Worm (Caenorhabditis elegans): Measurements from ENCODE around the gene octr-1.

octr-1 gene

ce11 chrX:5641315-5641714 is 30.3 kb upstream of the octr-1 start, which contains the start of gene T22B7.4:
TSS of gene T22B7.4 (minus strand) at chrX:5641415.
- TF ChIP-seq aly-2 (tag; optimal IDR thresholded peaks at IDR 0.05) (no peak), ZK546.5 (tag; optimal IDR thresholded peaks at IDR 0.05) (no peak), ztf-4 (tag; optimal IDR thresholded peaks at IDR 0.05) (no peak), alr-1 (tag; optimal IDR thresholded peaks at IDR 0.05) (no peak), dmd-4 (tag; optimal IDR thresholded peaks at IDR 0.05) (no peak), ceh-82 (tag; optimal IDR thresholded peaks at IDR 0.05) (no peak), R02D3.7 (tag; optimal IDR thresholded peaks at IDR 0.05) (no peak), nhr-129 (tag; optimal IDR thresholded peaks at IDR 0.05) (no peak), Y55F3AM.14 (GFP tag; optimal IDR thresholded peaks at IDR 0.05) (no peak), lin-39 (tag; optimal IDR thresholded peaks at IDR 0.05) (no peak), nhr-237 (tag; optimal IDR thresholded peaks at IDR 0.05) (no peak), egl-27 (tag; optimal IDR thresholded peaks at IDR 0.05) (no peak)

- TF ChIP-seq nhr-237 (tag; optimal IDR thresholded peaks at IDR 0.05) (no peak), ztf-1 (GFP tag; conservative IDR thresholded peaks at IDR 0.05) (no peak), nhr-129 (tag; optimal IDR thresholded peaks at IDR 0.05) (no peak), sma-3 (GFP tag; optimal IDR thresholded peaks at IDR 0.05) (no peak), mbf-1 (tag; optimal IDR thresholded peaks at IDR 0.05) (no peak), ZK546.5 (tag; optimal IDR thresholded peaks at IDR 0.05) (no peak), crh-2 (tag; optimal IDR thresholded peaks at IDR 0.05) (no peak), peb-1 (tag; optimal IDR thresholded peaks at IDR 0.05) (no peak)
Observed at ce11 chrX:5639562-5639961, 28.5 kb upstream of the octr-1 start.

DNA sequence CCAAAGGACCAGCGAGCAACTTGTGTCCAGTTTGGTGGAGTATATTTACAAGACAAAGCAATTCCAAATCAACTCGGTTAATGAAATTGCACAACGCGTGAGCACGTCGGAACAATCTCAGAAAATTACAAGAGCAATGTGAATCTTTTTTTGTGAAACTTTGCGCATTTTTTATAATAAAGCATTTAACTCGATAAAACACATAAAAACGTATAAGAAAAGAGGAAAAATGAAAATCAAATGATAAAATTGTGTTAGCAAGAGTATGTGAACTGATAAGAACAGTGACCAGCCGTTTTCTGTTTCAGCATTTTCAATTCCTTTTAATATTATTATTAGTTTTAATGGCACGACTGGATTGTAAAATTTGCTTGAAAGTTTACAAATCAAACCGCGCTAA is 20.6 kb upstream of the octr-1 start, which contains the start of gene T22B7.8:
TSS of gene T22B7.8 (plus strand) at position 301 of the 400 bp plus-strand sequence.
- TF ChIP-seq lsy-2 (tag; optimal IDR thresholded peaks at IDR 0.05) (no peak), fos-1 (tag; optimal IDR thresholded peaks at IDR 0.05) (peak; percentile 11)

ce11 chrX:5631008-5631407 is 20.0 kb upstream of the octr-1 start:
- TF ChIP-seq fos-1 (tag; optimal IDR thresholded peaks at IDR 0.05) (peak; percentile 17), ZK546.5 (tag; optimal IDR thresholded peaks at IDR 0.05) (no peak), Y55F3AM.14 (GFP tag; optimal IDR thresholded peaks at IDR 0.05) (no peak), mab-5 (tag; optimal IDR thresholded peaks at IDR 0.05) (peak; percentile 55), nhr-21 (tag; optimal IDR thresholded peaks at IDR 0.05) (peak; percentile 52), nhr-25 (tag; optimal IDR thresholded peaks at IDR 0.05) (peak; percentile 34), sma-9 (GFP tag; optimal IDR thresholded peaks at IDR 0.05) (peak; percentile 27), sma-9 (tag; optimal IDR thresholded peaks at IDR 0.05) (no peak), blmp-1 (tag; optimal IDR thresholded peaks at IDR 0.05; ENCODE audit: insufficient read depth) (peak; percentile 46), crh-2 (tag; optimal IDR thresholded peaks at IDR 0.05) (no peak)

- TF ChIP-seq aly-2 (tag; optimal IDR thresholded peaks at IDR 0.05) (no peak), crh-2 (tag; optimal IDR thresholded peaks at IDR 0.05) (peak; percentile 11), nhr-11 (tag; optimal IDR thresholded peaks at IDR 0.05) (no peak), lin-39 (tag; optimal IDR thresholded peaks at IDR 0.05) (no peak), nhr-25 (tag; optimal IDR thresholded peaks at IDR 0.05) (peak; percentile 79), nhr-6 (tag; optimal IDR thresholded peaks at IDR 0.05) (no peak), sma-3 (GFP tag; optimal IDR thresholded peaks at IDR 0.05) (peak; percentile 34), blmp-1 (tag; optimal IDR thresholded peaks at IDR 0.05; ENCODE audit: insufficient read depth) (peak; percentile 73), nhr-21 (tag; optimal IDR thresholded peaks at IDR 0.05) (peak; percentile 79), mdl-1 (tag; optimal IDR thresholded peaks at IDR 0.05) (peak; percentile 53 to 57), unc-55 (GFP tag; optimal IDR thresholded peaks at IDR 0.05) (no peak), sma-9 (GFP tag; optimal IDR thresholded peaks at IDR 0.05) (peak; percentile 90), sma-9 (tag; optimal IDR thresholded peaks at IDR 0.05) (no peak), elt-1 (tag; optimal IDR thresholded peaks at IDR 0.05) (no peak), unc-39 (tag; optimal IDR thresholded peaks at IDR 0.05) (no peak)
Observed at ce11 chrX:5629941-5630340, 18.9 kb upstream of the octr-1 start, which contains the start of gene argn-1. TSS of gene argn-1 (plus strand) at chrX:5630023.

DNA sequence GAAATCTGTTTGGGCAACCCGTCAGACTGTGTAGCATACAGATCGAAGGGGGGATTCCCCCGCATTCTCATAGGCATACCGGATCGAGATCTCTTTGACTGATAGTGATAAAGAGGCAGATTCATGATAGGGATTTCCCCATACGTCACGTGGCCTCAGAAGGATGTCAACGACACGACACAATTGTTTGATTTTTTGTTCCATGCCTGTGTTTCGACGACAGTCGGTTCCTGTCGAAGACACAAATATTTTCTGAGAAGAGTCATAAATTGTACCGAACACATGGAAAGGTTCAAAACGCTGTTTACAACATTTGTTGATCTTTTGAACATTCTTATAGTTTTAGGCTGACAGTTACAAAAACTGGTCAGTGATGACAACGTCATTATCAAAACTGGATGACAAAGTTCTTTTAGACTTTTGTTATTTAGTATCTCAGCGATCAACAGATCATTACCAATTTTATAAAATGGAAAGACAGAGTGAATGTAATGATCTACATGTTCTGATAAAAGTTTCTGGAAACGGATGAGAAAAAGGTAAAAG is 17.4 kb upstream of the octr-1 start:
- TF ChIP-seq mbf-1 (tag; optimal IDR thresholded peaks at IDR 0.05): no peak
- peak; percentile 52 for TF ChIP-seq gmeb-1 (tag; optimal IDR thresholded peaks at IDR 0.05)
- TF ChIP-seq unc-55 (GFP tag; optimal IDR thresholded peaks at IDR 0.05): no peak
- no peak for TF ChIP-seq ztf-1 (GFP tag; conservative IDR thresholded peaks at IDR 0.05)
- no peak for TF ChIP-seq lin-13 (GFP tag; optimal IDR thresholded peaks at IDR 0.05)
- TF ChIP-seq ztf-4 (tag; optimal IDR thresholded peaks at IDR 0.05): no peak
- TF ChIP-seq ceh-16 (tag; optimal IDR thresholded peaks at IDR 0.05): no peak
- TF ChIP-seq mdl-1 (tag; optimal IDR thresholded peaks at IDR 0.05): peak; percentile 48 to 61
- peak in 1 of 2 experiments; percentile 7 for TF ChIP-seq lsy-2 (tag; optimal IDR thresholded peaks at IDR 0.05)
- TF ChIP-seq fos-1 (tag; optimal IDR thresholded peaks at IDR 0.05): no peak
- no peak for TF ChIP-seq unc-62 (GFP tag; optimal IDR thresholded peaks at IDR 0.05)
- no peak for TF ChIP-seq skn-1 (tag; optimal IDR thresholded peaks at IDR 0.05)
- peak; percentile 43 for TF ChIP-seq Y55F3AM.14 (GFP tag; optimal IDR thresholded peaks at IDR 0.05)
- no peak for TF ChIP-seq nhr-12 (tag; optimal IDR thresholded peaks at IDR 0.05)
- TF ChIP-seq aly-2 (tag; optimal IDR thresholded peaks at IDR 0.05): no peak
- peak; percentile 5 for TF ChIP-seq F13H6.1 (tag; optimal IDR thresholded peaks at IDR 0.05)
- TF ChIP-seq sma-3 (GFP tag; optimal IDR thresholded peaks at IDR 0.05): peak; percentile 52
- no peak for TF ChIP-seq nhr-10 (tag; optimal IDR thresholded peaks at IDR 0.05)
- peak; percentile 61 for TF ChIP-seq nhr-25 (tag; optimal IDR thresholded peaks at IDR 0.05)
- peak; percentile 40 for TF ChIP-seq blmp-1 (tag; optimal IDR thresholded peaks at IDR 0.05; ENCODE audit: insufficient read depth)
- TF ChIP-seq ama-1 (optimal IDR thresholded peaks at IDR 0.05): no peak
- TF ChIP-seq R02D3.7 (tag; optimal IDR thresholded peaks at IDR 0.05): no peak
- no peak for TF ChIP-seq C34F6.9 (tag; optimal IDR thresholded peaks at IDR 0.05)
